Worm (Caenorhabditis elegans): ENCODE results near the gene srh-247.

- no peak for TF ChIP-seq ceh-40 (GFP tag; IDR thresholded peaks at IDR 0.05)
- no peak for TF ChIP-seq dpff-1 (tag; optimal IDR thresholded peaks at IDR 0.05)
- no peak for TF ChIP-seq him-1 (tag; optimal IDR thresholded peaks at IDR 0.05)
- no peak for TF ChIP-seq xnd-1 (tag; optimal IDR thresholded peaks at IDR 0.05)
- TF ChIP-seq gei-17 (GFP tag; optimal IDR thresholded peaks at IDR 0.05), result no peak
- no peak for TF ChIP-seq unc-130 (GFP tag; optimal IDR thresholded peaks at IDR 0.05)
- TF ChIP-seq egl-18 (GFP tag; IDR thresholded peaks at IDR 0.05), result no peak
- TF ChIP-seq Y53G8AR.9 (GFP tag; conservative IDR thresholded peaks at IDR 0.05), result no peak
- TF ChIP-seq ama-1 (optimal IDR thresholded peaks at IDR 0.05), result no peak
- TF ChIP-seq ama-1 (GFP tag; optimal IDR thresholded peaks at IDR 0.05), result no peak
- no peak for TF ChIP-seq C17E4.6 (GFP tag; IDR thresholded peaks at IDR 0.05)
- TF ChIP-seq sea-2 (GFP tag; IDR thresholded peaks at IDR 0.05), result no peak
- TF ChIP-seq nfya-2 (GFP tag; IDR thresholded peaks at IDR 0.05), result no peak
These were observed 42.3 kb upstream of the srh-247 start, which contains the start of gene srw-124 for ce11 chrV:2976287-2976686.
